Worm (Caenorhabditis elegans): Measurements from ENCODE around the gene gcy-13.

Gene gcy-13

DNA sequence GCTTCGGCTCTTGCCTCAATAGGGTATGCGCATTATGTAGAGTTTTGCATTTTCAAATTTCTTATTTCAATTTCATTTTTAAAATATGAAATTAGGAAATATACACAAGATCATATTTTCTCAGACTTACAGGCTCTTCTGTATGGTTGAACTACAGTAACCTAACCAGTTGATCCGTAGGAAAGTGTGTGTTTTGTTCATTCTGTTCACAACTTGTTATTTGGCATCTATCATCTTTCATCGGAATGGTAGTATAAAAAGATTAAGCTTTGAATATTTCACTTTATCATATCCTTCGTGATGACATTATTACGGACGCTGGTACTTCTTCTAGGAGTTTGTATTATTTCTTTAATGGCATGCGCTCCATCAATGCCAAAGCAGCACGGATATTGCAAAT, 36.6 kb upstream of the gcy-13 start, which contains the start of gene K01D12.10:
Gene K01D12.10 (plus strand): TSS at position 301 of the 400 bp plus-strand sequence.
- TF ChIP-seq pha-4 (tag; optimal IDR thresholded peaks at IDR 0.05) = no peak

- no peak for TF ChIP-seq elt-2 (tag; optimal IDR thresholded peaks at IDR 0.05)
- peak; percentile 54 for TF ChIP-seq nhr-25 (tag; optimal IDR thresholded peaks at IDR 0.05)
- no peak for TF ChIP-seq fkh-10 (GFP tag; optimal IDR thresholded peaks at IDR 0.05)
Observed at ce11 chrV:12404544-12404943, 35.2 kb upstream of the gcy-13 start, which contains the start of gene K01D12.9. K01D12.9 (minus strand) TSS chrV:12404644.

DNA sequence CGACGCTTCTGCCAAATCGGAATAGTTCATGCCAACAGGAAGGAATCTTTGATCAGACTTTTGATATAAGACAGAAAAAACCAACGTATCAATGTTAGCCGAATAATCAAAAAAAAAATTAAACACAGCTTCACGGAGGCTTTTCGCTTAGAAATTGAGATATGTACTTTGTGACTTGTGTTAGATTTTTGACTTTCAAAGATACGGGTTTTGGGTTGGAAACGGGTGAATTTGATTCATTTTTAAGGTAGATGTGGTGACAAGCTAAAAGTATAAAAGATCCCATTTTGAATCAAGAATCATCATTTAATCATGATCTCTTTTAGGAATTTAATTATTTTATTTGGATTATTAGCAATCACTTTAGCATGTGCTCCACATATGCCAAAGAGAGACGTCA, 33.0 kb upstream of the gcy-13 start, which contains the start of gene K01D12.8:
Gene K01D12.8 (plus strand): TSS at position 301 of the 400 bp plus-strand sequence.
- no peak for TF ChIP-seq unc-39 (tag; optimal IDR thresholded peaks at IDR 0.05)
- TF ChIP-seq fkh-2 (tag; optimal IDR thresholded peaks at IDR 0.05) = no peak
- no peak for TF ChIP-seq elt-3 (tag; optimal IDR thresholded peaks at IDR 0.05)
- no peak for TF ChIP-seq tbx-2 (tag; optimal IDR thresholded peaks at IDR 0.05)
- TF ChIP-seq nhr-76 (tag; optimal IDR thresholded peaks at IDR 0.05) = no peak
- no peak for TF ChIP-seq nhr-43 (tag; optimal IDR thresholded peaks at IDR 0.05; ENCODE audit: poor library complexity, severe bottlenecking)
- TF ChIP-seq ztf-4 (tag; optimal IDR thresholded peaks at IDR 0.05) = no peak
- no peak for TF ChIP-seq fos-1 (tag; optimal IDR thresholded peaks at IDR 0.05)
- TF ChIP-seq nhr-67 (tag; optimal IDR thresholded peaks at IDR 0.05) = no peak
- TF ChIP-seq zag-1 (tag; optimal IDR thresholded peaks at IDR 0.05) = no peak

- no peak for TF ChIP-seq ztf-4 (tag; optimal IDR thresholded peaks at IDR 0.05)
Observed at ce11 chrV:12401383-12401782, 32.0 kb upstream of the gcy-13 start, which contains the start of gene K01D12.7. K01D12.7 (minus strand) TSS chrV:12401483.

DNA sequence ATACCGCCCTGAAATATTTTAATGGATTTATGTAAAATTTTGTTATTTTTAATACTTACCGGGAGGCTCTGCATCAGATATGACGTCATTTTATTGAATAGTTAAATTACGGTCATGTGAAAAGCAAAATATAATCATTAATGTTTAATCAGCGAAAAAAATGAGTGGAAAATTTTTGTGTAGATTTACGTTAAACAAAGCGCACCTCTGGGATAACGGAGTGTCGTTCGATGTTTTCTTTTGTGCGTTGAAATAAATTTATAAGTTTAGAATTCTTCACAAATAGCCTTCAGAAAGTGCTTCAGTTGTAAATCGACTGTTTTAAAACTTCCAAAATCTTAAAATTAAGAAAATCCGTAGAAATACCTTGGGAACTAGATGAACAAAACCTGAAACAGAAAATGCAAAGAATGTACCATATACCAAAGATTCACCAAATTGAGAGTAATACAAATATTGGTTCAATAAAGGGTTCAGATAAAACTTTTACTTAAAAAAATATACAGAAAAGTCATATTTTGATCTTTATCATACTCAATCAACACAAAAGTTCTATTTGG, 31.4 kb upstream of the gcy-13 start, which contains the start of the genes K01D12.20 and miga-1:
Gene K01D12.20 (minus strand): TSS at position 138 of the 560 bp plus-strand sequence.
Gene miga-1 (minus strand): TSS at position 183 of the 560 bp plus-strand sequence.
- TF ChIP-seq unc-62 (GFP tag; optimal IDR thresholded peaks at IDR 0.05) (no peak), nhr-77 (tag; optimal IDR thresholded peaks at IDR 0.05) (no peak), nhr-28 (tag; optimal IDR thresholded peaks at IDR 0.05) (no peak), nhr-237 (tag; optimal IDR thresholded peaks at IDR 0.05) (no peak), nhr-43 (tag; optimal IDR thresholded peaks at IDR 0.05; ENCODE audit: poor library complexity, severe bottlenecking) (no peak), elt-2 (tag; optimal IDR thresholded peaks at IDR 0.05) (peak; percentile 44), eor-1 (tag; optimal IDR thresholded peaks at IDR 0.05) (no peak), tbx-2 (tag; optimal IDR thresholded peaks at IDR 0.05) (no peak), nhr-11 (tag; optimal IDR thresholded peaks at IDR 0.05) (no peak), pha-4 (tag; optimal IDR thresholded peaks at IDR 0.05) (peak; percentile 64), nhr-23 (tag; optimal IDR thresholded peaks at IDR 0.05) (peak; percentile 40), aly-2 (tag; optimal IDR thresholded peaks at IDR 0.05) (no peak), skn-1 (tag; optimal IDR thresholded peaks at IDR 0.05) (no peak), pqm-1 (tag; optimal IDR thresholded peaks at IDR 0.05) (peak; percentile 18), ceh-9 (tag; optimal IDR thresholded peaks at IDR 0.05) (no peak), nhr-76 (tag; optimal IDR thresholded peaks at IDR 0.05) (no peak), lin-15B (tag; optimal IDR thresholded peaks at IDR 0.05) (peak; percentile 47), jun-1 (tag; optimal IDR thresholded peaks at IDR 0.05) (no peak), unc-39 (tag; optimal IDR thresholded peaks at IDR 0.05) (no peak), R02D3.7 (tag; optimal IDR thresholded peaks at IDR 0.05) (peak; percentile 93), snpc-4 (tag; optimal IDR thresholded peaks at IDR 0.05) (peak; percentile 34)

DNA sequence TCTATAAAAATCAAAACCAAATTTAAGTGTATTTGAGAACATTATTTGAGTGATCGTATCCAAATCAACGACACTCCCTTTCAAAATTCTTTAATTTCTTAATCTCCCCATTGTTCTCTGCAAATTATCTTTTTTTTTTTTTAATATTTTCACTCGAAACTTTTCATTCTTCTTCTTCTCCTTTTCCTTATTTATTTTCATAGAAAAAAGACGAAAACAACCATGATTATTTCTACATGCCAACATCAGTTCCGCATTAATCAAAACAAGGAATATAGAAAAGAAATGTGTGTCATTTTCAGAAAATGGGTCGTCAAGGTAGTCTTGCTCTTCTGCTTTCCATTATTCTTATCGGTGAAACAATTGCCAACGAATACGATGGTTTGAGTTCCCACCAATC, 28.2 kb upstream of the gcy-13 start, which contains the start of gene K01D12.5:
Gene K01D12.5 (plus strand): TSS at position 301 of the 400 bp plus-strand sequence.
- TF ChIP-seq skn-1 (tag; optimal IDR thresholded peaks at IDR 0.05) = no peak
- no peak for TF ChIP-seq nhr-25 (tag; optimal IDR thresholded peaks at IDR 0.05)
- no peak for TF ChIP-seq nhr-43 (tag; optimal IDR thresholded peaks at IDR 0.05; ENCODE audit: poor library complexity, severe bottlenecking)
- TF ChIP-seq mml-1 (tag; optimal IDR thresholded peaks at IDR 0.05) = no peak
- no peak for TF ChIP-seq ceh-82 (tag; optimal IDR thresholded peaks at IDR 0.05)
- TF ChIP-seq egl-27 (tag; optimal IDR thresholded peaks at IDR 0.05) = no peak
- TF ChIP-seq snpc-4 (tag; optimal IDR thresholded peaks at IDR 0.05) = no peak
- TF ChIP-seq nhr-67 (tag; optimal IDR thresholded peaks at IDR 0.05) = no peak
- no peak for TF ChIP-seq sea-2 (GFP tag; optimal IDR thresholded peaks at IDR 0.05)
- TF ChIP-seq jun-1 (tag; optimal IDR thresholded peaks at IDR 0.05) = no peak
- no peak for TF ChIP-seq pha-4 (tag; optimal IDR thresholded peaks at IDR 0.05)
- TF ChIP-seq nhr-237 (tag; optimal IDR thresholded peaks at IDR 0.05) = no peak
- TF ChIP-seq lsy-12 (tag; optimal IDR thresholded peaks at IDR 0.05) = no peak
- TF ChIP-seq ama-1 (optimal IDR thresholded peaks at IDR 0.05) = no peak
